Fruit fly (Drosophila melanogaster) whole organism, pupa: ENCODE results near the gene CG1677.
A peak's percentile ranks its signal among the peaks of the same experiment; 100 is the strongest.

Experiments
- CG10348 ChIP-seq: fragments of 200-800 bp; sonication (Bioruptor generic); IDR thresholded peaks from 2 replicates; pipeline ENCODE4 v1.3.6; 2022; ENCODE audit warnings: missing biosample characterization, missing genetic modification characterization
- CG12605 ChIP-seq: fragments of 200-800 bp; sonication (Bioruptor generic); IDR thresholded peaks from 2 replicates; pipeline ENCODE4 v1.3.6; 2022; ENCODE audit warnings: missing biosample characterization, missing genetic modification characterization
- CG13204 ChIP-seq: fragments of 200-800 bp; sonication (Bioruptor generic); optimal IDR thresholded peaks from 2 replicates; lab custom pipeline; 2018; ENCODE audit warnings: missing biosample characterization, mild to moderate bottlenecking, missing genetic modification characterization, moderate library complexity
- CG14655 ChIP-seq: fragments of 200-800 bp; sonication (Bioruptor generic); optimal IDR thresholded peaks from 3 replicates; lab custom pipeline; 2017; ENCODE audit warnings: mild to moderate bottlenecking, missing biosample characterization, missing genetic modification reagents, missing genetic modification characterization
- CG15710 ChIP-seq: fragments of 200-800 bp; sonication (Bioruptor generic); optimal IDR thresholded peaks from 2 replicates; lab custom pipeline; 2018; ENCODE audit warnings: missing biosample characterization, mild to moderate bottlenecking, missing genetic modification characterization, moderate library complexity
- CG17806 ChIP-seq: fragments of 200-800 bp; sonication (Bioruptor generic); optimal IDR thresholded peaks from 2 replicates; lab custom pipeline; 2018; ENCODE audit warnings: missing biosample characterization, mild to moderate bottlenecking, missing genetic modification characterization, moderate library complexity
- CG32121 ChIP-seq: fragments of 200-800 bp; sonication (Bioruptor generic); IDR thresholded peaks from 2 replicates; pipeline ENCODE4 v1.3.6; 2022; ENCODE audit warnings: missing biosample characterization, missing genetic modification characterization
- CG34367 ChIP-seq: fragments of 200-800 bp; sonication (Bioruptor generic); optimal IDR thresholded peaks from 2 replicates; lab custom pipeline; 2018; ENCODE audit warnings: missing biosample characterization, mild to moderate bottlenecking, missing genetic modification characterization
- CG4496 ChIP-seq: fragments of 200-800 bp; sonication (Bioruptor generic); IDR thresholded peaks from 3 replicates; pipeline ENCODE4 v1.3.6; 2022; ENCODE audit warnings: missing biosample characterization, missing genetic modification characterization
- CG8159 ChIP-seq: fragments of 200-800 bp; sonication (Bioruptor generic); optimal IDR thresholded peaks from 3 replicates; lab custom pipeline; 2018; ENCODE audit warnings: missing biosample characterization, mild to moderate bottlenecking, missing genetic modification characterization, moderate library complexity
- CG8301 ChIP-seq: fragments of 200-800 bp; sonication (Bioruptor generic); optimal IDR thresholded peaks from 2 replicates; lab custom pipeline; 2018; ENCODE audit warnings: missing biosample characterization, mild to moderate bottlenecking, missing genetic modification characterization
- CG9948 ChIP-seq: fragments of 200-800 bp; sonication (Bioruptor generic); optimal IDR thresholded peaks from 2 replicates; lab custom pipeline; 2018; ENCODE audit warnings: missing biosample characterization, mild to moderate bottlenecking, missing genetic modification characterization, moderate library complexity
- D1 ChIP-seq: fragments of 200-800 bp; sonication (Bioruptor generic); optimal IDR thresholded peaks from 2 replicates; lab custom pipeline; 2018; ENCODE audit warnings: missing biosample characterization, mild to moderate bottlenecking, missing genetic modification characterization, moderate library complexity
- EcR ChIP-seq: fragments of 200-800 bp; sonication (Bioruptor generic); optimal IDR thresholded peaks from 3 replicates; lab custom pipeline; 2019; ENCODE audit warnings: missing biosample characterization, missing genetic modification characterization, mild to moderate bottlenecking, moderate library complexity, missing genetic modification reagents
- Ets98B ChIP-seq: fragments of 200-800 bp; sonication (Bioruptor generic); IDR thresholded peaks from 2 replicates; pipeline ENCODE4 v1.3.6; 2022; ENCODE audit warnings: missing biosample characterization, missing genetic modification characterization
- Pif1A ChIP-seq: fragments of 200-800 bp; sonication (Bioruptor generic); optimal IDR thresholded peaks from 3 replicates; lab custom pipeline; 2016; ENCODE audit warnings: missing biosample characterization, missing genetic modification characterization
- Pif1B ChIP-seq: fragments of 200-800 bp; sonication (Bioruptor generic); optimal IDR thresholded peaks from 3 replicates; lab custom pipeline; 2016; ENCODE audit warnings: missing biosample characterization, missing genetic modification characterization
- Snoo ChIP-seq: fragments of 200-800 bp; sonication (Bioruptor generic); optimal IDR thresholded peaks from 3 replicates; lab custom pipeline; 2017; ENCODE audit warnings: missing biosample characterization, mild to moderate bottlenecking, missing genetic modification characterization, inconsistent platforms
- fd96Ca ChIP-seq: fragments of 200-800 bp; sonication (Bioruptor generic); IDR thresholded peaks from 3 replicates; pipeline ENCODE4 v1.3.6; 2022; ENCODE audit warnings: missing biosample characterization, missing genetic modification characterization
- gl ChIP-seq: fragments of 200-800 bp; sonication (Bioruptor generic); optimal IDR thresholded peaks from 2 replicates; lab custom pipeline; 2018; ENCODE audit warnings: missing biosample characterization, mild to moderate bottlenecking, missing genetic modification characterization
- rn ChIP-seq: fragments of 200-800 bp; sonication (Bioruptor generic); IDR thresholded peaks from 2 replicates; pipeline ENCODE4 v1.3.6; 2022; ENCODE audit warnings: missing biosample characterization, missing genetic modification characterization

The CG1677 gene

DNA sequence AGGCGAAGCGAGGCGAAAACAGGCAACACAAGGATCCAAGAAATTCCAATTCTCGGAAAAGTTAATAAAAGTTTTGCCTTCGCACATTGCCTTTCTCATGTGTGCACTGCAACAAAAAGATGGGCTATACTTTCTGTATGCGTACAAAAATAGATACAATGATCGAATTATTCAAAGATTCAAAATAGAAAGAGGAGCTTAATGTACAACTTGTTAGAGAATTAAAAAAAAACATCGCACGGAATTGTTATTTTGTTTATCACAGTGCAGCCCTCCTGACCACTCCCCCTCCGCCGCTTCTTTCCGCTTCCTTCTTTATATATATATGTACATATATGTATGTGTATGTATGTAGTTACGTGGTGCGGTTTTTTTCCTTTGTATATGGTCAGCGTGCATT lies 103.3 kb downstream of the CG1677 start:
- TF ChIP-seq CG8159 (tag; lab: Kevin White, UChicago): peak; percentile 96
- TF ChIP-seq Ets98B: peak; percentile 75
- peak; percentile 92 for TF ChIP-seq CG4496 (GFP tag; lab: Robert Waterston, UW)
- TF ChIP-seq CG9948 (tag; lab: Kevin White, UChicago): peak; percentile 96
- TF ChIP-seq Pif1A (GFP tag; lab: Kevin White, UChicago): peak; percentile 92
- peak; percentile 92 for TF ChIP-seq Snoo
- TF ChIP-seq rn (GFP tag; lab: Robert Waterston, UW): peak; percentile 75
- peak; percentile 9 for TF ChIP-seq EcR (GFP tag; lab: Kevin White, UChicago)
- peak; percentile 87 for TF ChIP-seq CG8301 (tag; lab: Kevin White, UChicago)
- peak; percentile 96 for TF ChIP-seq CG15710 (tag; lab: Kevin White, UChicago)
- TF ChIP-seq CG13204 (GFP tag; lab: Kevin White, UChicago): peak; percentile 67
- peak; percentile 79 for TF ChIP-seq Pif1B (GFP tag; lab: Kevin White, UChicago)
- TF ChIP-seq fd96Ca: peak; percentile 82
- TF ChIP-seq CG17806 (tag; lab: Kevin White, UChicago): peak; percentile 96
- TF ChIP-seq CG12605 (GFP tag; lab: Robert Waterston, UW): peak; percentile 83
- TF ChIP-seq CG14655 (GFP tag; lab: Kevin White, UChicago): peak; percentile 93
- no peak for TF ChIP-seq CG10348 (GFP tag; lab: Robert Waterston, UW)
- TF ChIP-seq gl: peak; percentile 89
- peak; percentile 68 for TF ChIP-seq D1 (tag; lab: Kevin White, UChicago)
- TF ChIP-seq CG32121 (GFP tag; lab: Robert Waterston, UW): peak; percentile 58
- TF ChIP-seq CG34367 (tag; lab: Kevin White, UChicago): peak; percentile 96
- TF ChIP-seq, all 21 proteins: peak for 20

DNA sequence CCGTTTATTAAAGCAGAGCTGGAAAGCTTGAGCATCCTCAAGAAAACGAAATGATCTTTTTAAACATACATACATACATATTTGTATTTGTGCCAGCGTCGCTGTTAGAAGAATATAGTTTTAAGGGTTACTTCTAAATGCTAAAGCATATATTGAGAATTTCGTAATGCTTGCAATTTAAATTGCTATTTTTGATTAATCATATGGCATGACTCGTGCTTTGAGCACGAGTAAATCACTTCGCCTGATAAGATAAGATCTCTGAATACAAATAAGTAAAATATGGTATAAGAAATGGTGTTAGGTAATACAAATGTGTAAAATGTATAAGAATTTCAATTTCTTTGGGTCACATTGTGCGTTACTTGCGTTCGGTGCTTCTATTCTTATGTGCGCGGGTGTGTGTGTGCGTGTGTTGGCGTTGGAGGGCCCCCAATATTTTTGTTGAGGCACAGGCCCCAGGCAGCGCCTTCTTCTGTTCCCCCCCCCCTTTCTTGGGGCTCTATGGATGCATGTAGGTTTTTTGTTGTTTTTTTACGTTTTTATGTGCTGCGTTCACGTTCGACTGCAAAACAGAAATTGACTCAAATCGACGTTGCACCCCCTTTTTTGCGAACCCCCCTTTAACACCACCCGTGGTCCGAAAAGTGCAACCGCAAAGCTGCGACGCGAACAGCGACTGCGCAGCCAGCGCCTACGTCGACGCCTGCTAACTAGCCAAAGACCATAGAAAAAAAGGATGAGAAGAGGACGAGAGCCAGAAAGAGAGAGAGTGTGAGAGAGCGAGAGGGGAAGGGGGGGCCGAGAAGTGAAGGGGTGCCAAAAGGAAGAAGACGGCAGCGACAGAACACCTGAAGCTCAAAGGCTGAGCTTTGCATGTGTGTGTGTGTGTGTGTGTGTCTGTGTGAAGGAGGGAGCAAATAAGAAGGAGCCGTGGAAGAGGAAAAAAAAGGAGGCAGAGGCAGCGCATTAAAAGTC lies 104.0 kb downstream of the CG1677 start:
- TF ChIP-seq CG10348 (GFP tag; lab: Robert Waterston, UW) (peak; percentile 44; the same call in 1 of the 2 replicates), Pif1A (GFP tag; lab: Kevin White, UChicago) (peak; percentile 52), gl (no peak), D1 (tag; lab: Kevin White, UChicago) (no peak), CG8159 (tag; lab: Kevin White, UChicago) (peak; percentile 85), CG13204 (GFP tag; lab: Kevin White, UChicago) (peak; percentile 41), CG9948 (tag; lab: Kevin White, UChicago) (peak; percentile 73), fd96Ca (peak; percentile 89), CG12605 (GFP tag; lab: Robert Waterston, UW) (0 out of 2 replicates have a peak, but pooled peaks have one; percentile 1), rn (GFP tag; lab: Robert Waterston, UW) (peak; percentile 58), CG8301 (tag; lab: Kevin White, UChicago) (peak; percentile 80), CG17806 (tag; lab: Kevin White, UChicago) (peak; percentile 37), Ets98B (peak; percentile 87), EcR (GFP tag; lab: Kevin White, UChicago) (no peak), CG32121 (GFP tag; lab: Robert Waterston, UW) (peak; percentile 79), CG15710 (tag; lab: Kevin White, UChicago) (peak; percentile 77), CG4496 (GFP tag; lab: Robert Waterston, UW) (peak; percentile 87), CG14655 (GFP tag; lab: Kevin White, UChicago) (peak; percentile 89), Pif1B (GFP tag; lab: Kevin White, UChicago) (peak; percentile 30), Snoo (peak; percentile 31), CG34367 (tag; lab: Kevin White, UChicago) (peak; percentile 65)

DNA sequence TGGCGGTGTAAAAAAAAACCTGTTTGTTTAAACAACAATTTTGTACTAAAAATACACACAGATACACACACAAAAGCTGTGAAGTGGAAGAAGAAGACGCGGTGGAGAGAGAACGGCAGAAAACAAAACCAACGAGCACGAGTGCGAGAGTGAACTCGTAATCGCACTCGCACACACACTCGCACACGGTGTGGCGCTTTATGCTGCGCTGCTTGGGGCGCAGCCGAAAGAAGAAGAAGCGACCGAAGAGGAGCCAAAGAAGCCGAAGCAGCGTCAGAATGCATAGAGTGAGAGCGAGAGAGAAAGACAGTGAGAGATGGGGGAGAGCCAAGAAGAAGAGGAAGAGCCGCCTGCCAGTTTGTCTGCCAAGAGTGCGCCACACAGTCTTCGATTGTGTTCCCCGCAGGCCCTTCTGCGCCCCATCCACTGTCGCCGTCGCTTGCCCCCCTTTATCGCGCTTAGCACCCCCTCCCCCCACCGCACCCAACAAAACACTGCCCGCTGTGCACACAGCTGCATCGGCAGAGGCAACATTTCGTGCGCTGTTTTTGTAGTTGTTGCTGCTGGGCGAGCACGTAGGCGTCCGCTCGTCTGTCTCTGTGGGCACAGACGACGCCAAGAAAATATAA lies 104.8 kb downstream of the CG1677 start:
- TF ChIP-seq Pif1A (GFP tag; lab: Kevin White, UChicago) (no peak), CG4496 (GFP tag; lab: Robert Waterston, UW) (peak; percentile 42; the same call in 2 of the 3 replicates), EcR (GFP tag; lab: Kevin White, UChicago) (peak; percentile 67), CG10348 (GFP tag; lab: Robert Waterston, UW) (peak; percentile 61; the same call in 1 of the 2 replicates), CG13204 (GFP tag; lab: Kevin White, UChicago) (peak; percentile 95), CG12605 (GFP tag; lab: Robert Waterston, UW) (peak; percentile 7; the same call in 1 of the 2 replicates), rn (GFP tag; lab: Robert Waterston, UW) (0 out of 2 replicates have a peak, but pooled peaks have one; percentile 13), Snoo (peak; percentile 10), CG34367 (tag; lab: Kevin White, UChicago) (no peak), Pif1B (GFP tag; lab: Kevin White, UChicago) (no peak), Ets98B (peak; percentile 71), CG32121 (GFP tag; lab: Robert Waterston, UW) (peak; percentile 58), CG17806 (tag; lab: Kevin White, UChicago) (no peak), CG8159 (tag; lab: Kevin White, UChicago) (no peak), gl (no peak), D1 (tag; lab: Kevin White, UChicago) (no peak), CG8301 (tag; lab: Kevin White, UChicago) (no peak), CG9948 (tag; lab: Kevin White, UChicago) (no peak), CG14655 (GFP tag; lab: Kevin White, UChicago) (no peak), fd96Ca (peak; percentile 66)

- no peak; the same call in 2 of the 3 replicates for TF ChIP-seq CG4496 (GFP tag; lab: Robert Waterston, UW)
- TF ChIP-seq CG8159 (tag; lab: Kevin White, UChicago): peak; percentile 62
- TF ChIP-seq Pif1B (GFP tag; lab: Kevin White, UChicago): peak; percentile 11
- TF ChIP-seq gl: no peak
- peak; percentile 42 for TF ChIP-seq CG15710 (tag; lab: Kevin White, UChicago)
- TF ChIP-seq CG10348 (GFP tag; lab: Robert Waterston, UW): no peak
- TF ChIP-seq fd96Ca: peak; percentile 73
- no peak for TF ChIP-seq CG12605 (GFP tag; lab: Robert Waterston, UW)
- TF ChIP-seq CG9948 (tag; lab: Kevin White, UChicago): peak; percentile 37
- TF ChIP-seq Pif1A (GFP tag; lab: Kevin White, UChicago): peak; percentile 16
- peak; percentile 37 for TF ChIP-seq Ets98B
- peak; percentile 40 for TF ChIP-seq CG17806 (tag; lab: Kevin White, UChicago)
- TF ChIP-seq EcR (GFP tag; lab: Kevin White, UChicago): no peak
- no peak for TF ChIP-seq D1 (tag; lab: Kevin White, UChicago)
- TF ChIP-seq rn (GFP tag; lab: Robert Waterston, UW): no peak
- TF ChIP-seq CG32121 (GFP tag; lab: Robert Waterston, UW): 0 out of 2 replicates have a peak, but pooled peaks have one; percentile 40
- peak; percentile 17 for TF ChIP-seq CG8301 (tag; lab: Kevin White, UChicago)
- peak; percentile 18 for TF ChIP-seq CG34367 (tag; lab: Kevin White, UChicago)
- TF ChIP-seq CG14655 (GFP tag; lab: Kevin White, UChicago): peak; percentile 21
- TF ChIP-seq CG13204 (GFP tag; lab: Kevin White, UChicago): no peak
- no peak for TF ChIP-seq Snoo
Observed at dm6 chrX:7300356-7300721, 105.3 kb downstream of the CG1677 start.
